Fruit fly (Drosophila melanogaster): ENCODE data around the gene Naprt.

dm6 chr2L:4179960-4180359 lies 17.9 kb downstream of the Naprt start:
- TF ChIP-seq ranshi (GFP tag; IDR thresholded peaks at IDR 0.05) (no peak), Dbx (GFP tag; IDR thresholded peaks at IDR 0.05) (no peak), twi (tag; optimal IDR thresholded peaks at IDR 0.05) (no peak), lbe (GFP tag; optimal IDR thresholded peaks at IDR 0.05) (no peak), Pdp1 (GFP tag; optimal IDR thresholded peaks at IDR 0.05) (no peak), az2 (GFP tag; optimal IDR thresholded peaks at IDR 0.05) (no peak), Jarid2 (GFP tag; optimal IDR thresholded peaks at IDR 0.05) (no peak), Vsx1 (GFP tag; optimal IDR thresholded peaks at IDR 0.05) (no peak), cas (GFP tag; IDR thresholded peaks at IDR 0.05) (no peak), cwo (GFP tag; optimal IDR thresholded peaks at IDR 0.05) (no peak), Sox102F (GFP tag; optimal IDR thresholded peaks at IDR 0.05) (no peak), Ada2b (GFP tag; IDR thresholded peaks at IDR 0.05) (no peak), hb (GFP tag; IDR thresholded peaks at IDR 0.05; ENCODE audit: partially characterized antibody) (no peak), lov (optimal IDR thresholded peaks at IDR 0.05) (no peak), lov (GFP tag; IDR thresholded peaks at IDR 0.05) (no peak)
